Worm (Caenorhabditis elegans): ENCODE results near the gene F28A10.1.
"Not testable (repeated sequence)": the region's sequence is repeated elsewhere in the genome, so short reads cannot be mapped to it uniquely, and the experiment has no call there.

The F28A10.1 gene

ce11 chrII:814737-815136, 10.9 kb upstream of the F28A10.1 start, which contains the start of gene msrp-3:
msrp-3 (minus strand) TSS chrII:814837.
- TF ChIP-seq nhr-2 (tag; optimal IDR thresholded peaks at IDR 0.05), result no peak
- TF ChIP-seq ztf-11 (tag; optimal IDR thresholded peaks at IDR 0.05), result no peak
- no peak for TF ChIP-seq nhr-12 (tag; optimal IDR thresholded peaks at IDR 0.05)
- TF ChIP-seq mab-5 (tag; optimal IDR thresholded peaks at IDR 0.05), result no peak

- TF ChIP-seq snpc-4 (tag; optimal IDR thresholded peaks at IDR 0.05) (no peak), mep-1 (tag; optimal IDR thresholded peaks at IDR 0.05) (no peak)
Measured at ce11 chrII:820519-820918, 5.1 kb upstream of the F28A10.1 start, which contains the start of gene F46F5.7. F46F5.7 (minus strand) TSS chrII:820619.

DNA sequence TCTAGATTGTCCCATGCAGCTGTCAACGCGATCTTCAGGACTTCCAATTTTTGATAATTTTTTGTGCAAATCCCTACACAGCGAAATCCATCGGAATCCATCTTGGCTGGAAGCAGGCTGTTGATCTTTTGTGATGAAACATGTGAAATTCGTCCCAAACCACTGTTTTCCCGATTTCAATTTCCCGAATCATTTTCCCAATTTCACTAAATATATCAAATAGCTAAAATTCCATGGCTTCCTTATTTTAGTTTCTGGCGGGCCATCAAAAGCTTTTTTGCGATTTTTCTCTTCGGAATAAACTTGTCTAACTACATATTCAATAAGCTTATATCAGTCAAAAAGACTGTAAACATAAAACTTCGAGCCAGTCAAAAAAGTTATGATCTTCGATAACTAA, 4.1 kb upstream of the F28A10.1 start, which contains the start of gene F46F5.8:
Gene F46F5.8, minus strand, starts transcription at position 101 of the 400 bp plus-strand sequence.
- TF ChIP-seq elt-1 (tag; optimal IDR thresholded peaks at IDR 0.05; ENCODE audit: borderline replicate concordance, insufficient read depth), result no peak
- no peak for TF ChIP-seq mls-2 (tag; optimal IDR thresholded peaks at IDR 0.05)
- no peak for TF ChIP-seq nhr-76 (tag; optimal IDR thresholded peaks at IDR 0.05)
- no peak for TF ChIP-seq drap-1 (GFP tag; optimal IDR thresholded peaks at IDR 0.05)
- TF ChIP-seq unc-39 (tag; optimal IDR thresholded peaks at IDR 0.05), result no peak
- TF ChIP-seq unc-120 (tag; optimal IDR thresholded peaks at IDR 0.05; ENCODE audit: poor library complexity, severe bottlenecking), result no peak
- no peak for TF ChIP-seq unc-62 (GFP tag; optimal IDR thresholded peaks at IDR 0.05)
- TF ChIP-seq lin-13 (tag; optimal IDR thresholded peaks at IDR 0.05), result no peak
- no peak for TF ChIP-seq pha-4 (tag; optimal IDR thresholded peaks at IDR 0.05)
- TF ChIP-seq lsy-2 (tag; optimal IDR thresholded peaks at IDR 0.05), result no peak
- no peak for TF ChIP-seq ceh-39 (tag; optimal IDR thresholded peaks at IDR 0.05)
- TF ChIP-seq hlh-1 (tag; optimal IDR thresholded peaks at IDR 0.05), result no peak
- no peak for TF ChIP-seq flh-1 (GFP tag; optimal IDR thresholded peaks at IDR 0.05)
- no peak for TF ChIP-seq bed-3 (GFP tag; optimal IDR thresholded peaks at IDR 0.05)
- no peak for TF ChIP-seq lin-32 (GFP tag; optimal IDR thresholded peaks at IDR 0.05)
- TF ChIP-seq ceh-83 (GFP tag; optimal IDR thresholded peaks at IDR 0.05), result no peak
- no peak for TF ChIP-seq sem-2 (GFP tag; optimal IDR thresholded peaks at IDR 0.05)
- no peak for TF ChIP-seq ces-1 (GFP tag; optimal IDR thresholded peaks at IDR 0.05)
- no peak for TF ChIP-seq ham-2 (GFP tag; optimal IDR thresholded peaks at IDR 0.05)

- not testable (repeated sequence) for TF ChIP-seq nhr-12, mls-2, nhr-237 (tag; optimal IDR thresholded peaks at IDR 0.05)
Measured at ce11 chrII:822730-823129, 2.9 kb upstream of the F28A10.1 start, which contains the start of gene msrp-4. msrp-4 (minus strand) TSS chrII:822830.

ce11 chrII:823529-823928, 2.1 kb upstream of the F28A10.1 start, which contains the start of gene F46F5.10:
F46F5.10 (plus strand) TSS chrII:823829.
- TF ChIP-seq unc-39 (tag; optimal IDR thresholded peaks at IDR 0.05), result no peak
- TF ChIP-seq hlh-1 (tag; optimal IDR thresholded peaks at IDR 0.05), result no peak
- no peak for TF ChIP-seq sem-2 (GFP tag; optimal IDR thresholded peaks at IDR 0.05)
- TF ChIP-seq tbx-8 (GFP tag; optimal IDR thresholded peaks at IDR 0.05), result no peak
- no peak for TF ChIP-seq nhr-28 (tag; optimal IDR thresholded peaks at IDR 0.05)
- TF ChIP-seq ceh-39 (tag; optimal IDR thresholded peaks at IDR 0.05), result no peak
- TF ChIP-seq nhr-76 (tag; optimal IDR thresholded peaks at IDR 0.05), result no peak
- no peak for TF ChIP-seq lsy-2 (tag; optimal IDR thresholded peaks at IDR 0.05)
- no peak for TF ChIP-seq mep-1 (tag; optimal IDR thresholded peaks at IDR 0.05)
- no peak for TF ChIP-seq elt-1 (tag; optimal IDR thresholded peaks at IDR 0.05; ENCODE audit: borderline replicate concordance, insufficient read depth)
- no peak for TF ChIP-seq lin-13 (tag; optimal IDR thresholded peaks at IDR 0.05)

- TF ChIP-seq mab-5 (tag; optimal IDR thresholded peaks at IDR 0.05) (no peak), sem-2 (GFP tag; optimal IDR thresholded peaks at IDR 0.05) (no peak), pha-4 (tag; optimal IDR thresholded peaks at IDR 0.05) (no peak), nhr-12 (tag; optimal IDR thresholded peaks at IDR 0.05) (no peak), ces-1 (GFP tag; optimal IDR thresholded peaks at IDR 0.05) (no peak), tbx-8 (GFP tag; optimal IDR thresholded peaks at IDR 0.05) (no peak)
Measured at ce11 chrII:838414-838813, 12.8 kb downstream of the F28A10.1 start, which contains the start of gene F28A10.8. F28A10.8 (minus strand) TSS chrII:838514.
